Fruit fly (Drosophila melanogaster): ENCODE measurements around the gene Oga.

Gene Oga

DNA sequence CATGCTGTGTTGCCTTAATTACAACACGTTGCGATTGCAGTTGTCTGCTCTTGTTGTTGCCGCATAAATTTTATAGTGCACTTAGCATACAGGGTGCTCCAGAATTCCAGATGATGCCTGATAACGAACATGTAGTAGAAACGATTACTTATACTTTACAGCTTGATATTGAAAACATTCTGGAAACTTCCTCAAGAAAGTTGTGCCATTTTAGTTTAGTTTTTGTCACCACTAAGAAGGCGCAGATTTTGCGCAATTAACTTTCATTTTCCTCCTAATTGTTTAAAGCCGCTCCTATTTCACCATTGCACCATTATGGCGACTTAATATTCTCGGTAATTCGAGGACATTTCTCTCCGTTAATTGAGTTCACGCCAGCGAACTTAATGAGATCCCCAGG, 26.6 kb upstream of the Oga start:
- TF ChIP-seq CG15601 (tag; optimal IDR thresholded peaks at IDR 0.05) (no peak), CG6254 (GFP tag; optimal IDR thresholded peaks at IDR 0.05) (peak; percentile 38)

dm6 chr3R:21193742-21194141, 25.1 kb upstream of the Oga start:
- TF ChIP-seq ac (GFP tag; optimal IDR thresholded peaks at IDR 0.05) (peak; percentile 59), CG14441 (GFP tag; IDR thresholded peaks at IDR 0.05) (no peak), Asciz (GFP tag; optimal IDR thresholded peaks at IDR 0.05) (peak; percentile 49), HLH3B (GFP tag; IDR thresholded peaks at IDR 0.05) (no peak), eve (GFP tag; optimal IDR thresholded peaks at IDR 0.05) (peak in 1 of 2 experiments; percentile 44), CG8359 (GFP tag; optimal IDR thresholded peaks at IDR 0.05; ENCODE audit: borderline replicate concordance) (peak; percentile 30), kni (GFP tag; optimal IDR thresholded peaks at IDR 0.05) (peak; percentile 3), pan (optimal IDR thresholded peaks at IDR 0.05) (no peak), pan (GFP tag; optimal IDR thresholded peaks at IDR 0.05 in 1 of 2, IDR thresholded peaks at IDR 0.05 in 1 of 2) (no peak), Med (GFP tag) (peak; percentile 80), Blimp-1 (GFP tag; optimal IDR thresholded peaks at IDR 0.05) (peak; percentile 26), CG1529 (GFP tag; optimal IDR thresholded peaks at IDR 0.05) (no peak), emc (GFP tag; optimal IDR thresholded peaks at IDR 0.05) (no peak), CG14050 (GFP tag; IDR thresholded peaks at IDR 0.05) (no peak), fd64A (GFP tag; optimal IDR thresholded peaks at IDR 0.05) (peak; percentile 44), CG15479 (GFP tag; optimal IDR thresholded peaks at IDR 0.05) (peak; percentile 74), sens (GFP tag) (peak; percentile 79), CG11504 (tag; optimal IDR thresholded peaks at IDR 0.05) (no peak), Pdp1 (GFP tag; optimal IDR thresholded peaks at IDR 0.05) (peak in 1 of 2 experiments; percentile 7), Kr (GFP tag; optimal IDR thresholded peaks at IDR 0.05) (peak; percentile 66), dmrt99B (tag; optimal IDR thresholded peaks at IDR 0.05) (no peak), dmrt11E (tag; optimal IDR thresholded peaks at IDR 0.05) (peak; percentile 19), CG6813 (GFP tag; optimal IDR thresholded peaks at IDR 0.05) (peak; percentile 43), CG1233 (GFP tag; optimal IDR thresholded peaks at IDR 0.05) (peak; percentile 29), CG17359 (tag; optimal IDR thresholded peaks at IDR 0.05) (peak; percentile 21), CG9727 (GFP tag; optimal IDR thresholded peaks at IDR 0.05) (peak; percentile 39), chinmo (GFP tag; IDR thresholded peaks at IDR 0.05; ENCODE audit: partially characterized antibody) (0 out of 4 replicates have a peak, but pooled peaks have one; percentile 6), CG14710 (tag; optimal IDR thresholded peaks at IDR 0.05) (peak; percentile 38), ara (GFP tag; IDR thresholded peaks at IDR 0.05) (peak; percentile 13; the same call in 1 of the 2 replicates), tll (GFP tag; optimal IDR thresholded peaks at IDR 0.05) (peak in 1 of 2 experiments; percentile 48), CG18476 (GFP tag; optimal IDR thresholded peaks at IDR 0.05) (no peak), Mrtf (GFP tag; IDR thresholded peaks at IDR 0.05) (no peak), CG2678 (tag; optimal IDR thresholded peaks at IDR 0.05) (peak; percentile 16), fd102C (GFP tag; optimal IDR thresholded peaks at IDR 0.05) (peak; percentile 39), MTF-1 (GFP tag; optimal IDR thresholded peaks at IDR 0.05; ENCODE audit: borderline replicate concordance) (peak; percentile 26), CG8924 (tag; optimal IDR thresholded peaks at IDR 0.05) (peak; percentile 28), CG15696 (tag; optimal IDR thresholded peaks at IDR 0.05) (peak; percentile 49)
